Fruit fly (Drosophila melanogaster) S2 (cell line): ENCODE results near the gene CG31465.

Source experiments
- CG8478 ChIP-seq: fragments of >200 bp; optimal IDR thresholded peaks from 2 replicates; lab custom pipeline; 2018
- CTCF ChIP-seq, 2 experiments: fragments of >200 bp; optimal IDR thresholded peaks; 2 replicates each; lab custom pipeline; 2018

CG31465 gene

DNA sequence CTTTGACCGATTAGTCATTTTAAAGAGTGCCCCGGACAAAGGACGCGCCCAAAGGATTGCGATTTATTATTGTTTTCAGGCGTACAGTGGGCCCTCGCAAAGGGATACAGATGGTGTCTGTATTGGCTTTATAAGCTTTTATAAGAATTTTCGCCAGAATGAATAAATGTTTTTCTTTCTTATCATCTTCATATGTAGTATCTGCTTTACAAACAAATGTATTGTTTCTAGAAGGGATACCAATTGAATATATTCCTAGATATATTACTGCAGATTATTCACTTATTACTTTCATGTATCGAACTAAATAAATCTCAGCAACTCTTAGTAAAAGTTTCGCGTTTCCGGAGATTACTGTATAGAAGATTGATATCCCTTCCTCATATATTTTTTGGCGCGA lies 23.1 kb upstream of the CG31465 start:
- no peak for TF ChIP-seq CTCF (optimal IDR thresholded peaks at IDR 0.05; lab: Kevin White, UChicago)
- TF ChIP-seq CG8478 (lab: Kevin White, UChicago) = no peak

dm6 chr3R:21858290-21858875 lies 22.2 kb upstream of the CG31465 start:
- TF ChIP-seq CTCF (optimal IDR thresholded peaks at IDR 0.05; lab: Kevin White, UChicago) = no peak
- no peak for TF ChIP-seq CG8478 (lab: Kevin White, UChicago)

DNA sequence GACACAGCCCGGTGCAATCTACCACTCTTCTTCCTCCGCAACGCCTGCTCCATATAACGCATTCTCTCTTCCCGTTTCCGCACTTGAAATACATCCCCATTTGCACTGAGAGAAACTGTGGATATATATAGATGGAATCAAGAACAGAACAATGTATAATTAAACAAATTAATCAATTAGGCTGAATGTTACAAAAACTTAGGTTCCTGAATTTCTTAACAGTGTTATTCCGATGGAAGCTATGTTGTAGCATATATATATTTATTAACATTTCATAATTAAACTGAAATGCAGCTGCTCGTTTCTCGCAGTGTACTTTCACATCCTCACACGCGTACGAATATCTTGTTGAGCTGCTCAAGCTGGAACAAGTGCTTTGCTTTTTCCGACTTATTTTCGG lies 21.1 kb upstream of the CG31465 start:
- no peak for TF ChIP-seq CTCF (optimal IDR thresholded peaks at IDR 0.05; lab: Kevin White, UChicago)
- no peak for TF ChIP-seq CG8478 (lab: Kevin White, UChicago)

- no peak for TF ChIP-seq CTCF (optimal IDR thresholded peaks at IDR 0.05; lab: Kevin White, UChicago)
- TF ChIP-seq CG8478 (lab: Kevin White, UChicago) = no peak
Measured at dm6 chr3R:21862137-21862850, 18.3 kb upstream of the CG31465 start.

- TF ChIP-seq CG8478 (lab: Kevin White, UChicago) = no peak
- no peak for TF ChIP-seq CTCF (optimal IDR thresholded peaks at IDR 0.05; lab: Kevin White, UChicago)
Measured at dm6 chr3R:21862868-21863267, 17.7 kb upstream of the CG31465 start.

DNA sequence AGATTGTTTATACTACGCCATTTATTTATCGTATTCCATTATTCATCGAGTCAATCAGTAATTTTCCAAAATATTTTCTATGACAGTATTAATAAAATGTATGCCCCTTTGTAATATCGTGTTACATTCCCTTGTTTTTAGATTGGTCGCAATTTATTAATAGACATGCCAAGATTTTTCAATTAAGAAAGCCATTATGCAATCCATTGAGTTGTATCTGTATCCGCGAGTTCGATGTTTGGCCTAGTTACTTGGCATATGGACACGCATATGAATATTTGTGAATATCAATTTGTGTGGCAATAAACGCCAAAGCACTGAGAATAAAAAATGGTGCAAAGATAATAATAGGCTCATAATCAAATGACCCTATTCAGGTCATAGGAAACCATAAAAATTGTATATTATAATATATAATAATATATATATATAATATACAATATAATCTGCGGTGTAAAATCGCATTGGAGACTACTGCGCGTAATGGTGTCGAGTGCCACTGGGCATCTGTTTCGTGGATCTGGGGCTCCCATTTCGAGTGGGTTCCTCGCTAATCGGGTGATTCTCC lies 16.7 kb upstream of the CG31465 start:
- TF ChIP-seq CTCF (optimal IDR thresholded peaks at IDR 0.05; lab: Kevin White, UChicago) = no peak
- TF ChIP-seq CG8478 (lab: Kevin White, UChicago) = no peak

dm6 chr3R:21864484-21864883 lies 16.1 kb upstream of the CG31465 start:
- TF ChIP-seq CG8478 (lab: Kevin White, UChicago) (no peak), CTCF (optimal IDR thresholded peaks at IDR 0.05; lab: Kevin White, UChicago) (no peak)

- TF ChIP-seq CTCF (optimal IDR thresholded peaks at IDR 0.05; lab: Kevin White, UChicago) (no peak), CG8478 (lab: Kevin White, UChicago) (no peak)
Measured at dm6 chr3R:21864992-21865391, 15.6 kb upstream of the CG31465 start, which contains the start of gene lsn. TSS of gene lsn (plus strand) at chr3R:21865168.

DNA sequence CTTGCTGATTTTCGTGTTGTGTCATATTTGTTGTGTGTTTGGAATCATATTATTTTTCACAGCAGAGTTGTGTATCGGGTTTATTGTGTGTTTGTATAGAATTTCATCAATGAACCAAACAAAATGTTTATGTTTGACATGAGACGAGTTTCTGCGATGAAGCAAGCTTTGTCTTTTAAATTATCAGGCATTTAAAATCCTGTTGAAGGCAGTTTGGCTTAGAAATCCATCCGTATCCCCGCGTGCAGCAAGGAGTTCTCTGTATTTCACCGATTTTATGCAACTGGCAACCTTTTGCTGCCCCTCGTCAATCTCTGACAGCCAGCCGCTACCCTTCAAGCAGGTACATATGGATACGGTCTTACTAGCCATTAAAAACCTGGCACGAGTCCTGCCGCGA lies 12.8 kb upstream of the CG31465 start, which contains the start of the genes CG6569 and Cby:
TSS of gene CG6569 (minus strand) at position 101 of the 400 bp plus-strand sequence.
TSS of gene Cby (plus strand) at position 185 of the 400 bp plus-strand sequence.
- TF ChIP-seq CTCF (optimal IDR thresholded peaks at IDR 0.05; lab: Kevin White, UChicago) (no peak), CG8478 (lab: Kevin White, UChicago) (no peak)

DNA sequence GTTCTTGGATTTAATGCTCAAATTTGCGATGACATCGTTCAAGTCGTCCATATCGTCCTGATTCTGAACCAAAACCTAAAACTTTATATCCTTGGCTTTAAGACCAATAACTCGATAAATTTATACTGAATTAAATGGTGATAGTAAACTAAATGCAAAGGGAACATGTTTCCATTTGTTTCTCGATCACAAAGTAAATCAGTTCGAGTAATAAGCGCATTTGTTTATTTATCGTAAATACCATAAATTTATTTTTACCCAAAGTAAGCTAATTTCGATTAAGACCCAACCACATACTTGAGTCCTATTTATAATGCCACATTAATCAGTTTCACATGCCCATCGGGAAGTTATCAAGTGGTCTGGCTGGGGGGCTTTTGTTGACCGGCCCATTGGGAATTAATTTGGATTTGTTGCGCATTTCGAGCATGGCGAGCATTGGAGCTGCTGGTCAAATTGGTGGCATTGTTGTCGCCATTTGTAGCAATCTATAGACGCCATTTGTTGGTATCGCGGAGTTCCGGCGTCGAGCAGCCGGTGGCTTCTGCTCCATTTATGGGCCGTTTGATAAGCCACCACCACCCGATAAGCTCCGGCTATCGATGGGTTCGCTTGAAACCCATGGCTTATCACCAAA lies 11.0 kb upstream of the CG31465 start, which contains the start of gene CG31174:
TSS of gene CG31174 (minus strand) at position 51 of the 637 bp plus-strand sequence.
- TF ChIP-seq CG8478 (lab: Kevin White, UChicago) (no peak), CTCF (optimal IDR thresholded peaks at IDR 0.05; lab: Kevin White, UChicago) (no peak)

- TF ChIP-seq CG8478 (lab: Kevin White, UChicago) = no peak
- TF ChIP-seq CTCF (optimal IDR thresholded peaks at IDR 0.05; lab: Kevin White, UChicago) = no peak
Measured at dm6 chr3R:21870158-21870971, 10.2 kb upstream of the CG31465 start, which contains the start of gene CG31431. TSS of gene CG31431 (plus strand) at chr3R:21870681.

DNA sequence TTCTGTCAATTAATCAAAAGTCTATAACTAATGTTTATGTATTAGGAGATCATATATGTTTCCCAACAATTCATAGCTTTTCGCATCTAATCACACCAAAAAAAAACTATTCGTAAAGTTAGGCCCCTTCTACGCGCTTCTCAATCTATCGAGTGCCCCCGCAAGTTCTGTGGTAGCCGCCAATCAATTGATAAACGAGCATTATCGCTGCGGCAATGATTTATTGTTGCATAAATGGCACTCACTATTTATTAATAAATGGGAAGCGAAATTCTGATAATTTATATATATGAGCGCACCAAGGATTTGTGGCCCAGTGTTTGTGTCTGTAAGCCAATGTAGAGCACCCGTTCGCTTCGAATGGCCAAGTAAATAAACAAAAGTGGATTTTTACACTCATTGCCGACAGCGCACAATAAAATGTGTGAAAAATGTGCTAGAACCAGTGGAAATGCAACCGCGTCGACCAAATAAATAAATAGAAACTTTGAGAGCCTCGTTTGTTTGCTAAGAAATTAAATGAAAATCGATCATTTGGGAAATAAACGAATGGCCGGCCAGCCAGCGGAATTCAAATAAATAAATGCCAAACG lies 9.2 kb upstream of the CG31465 start:
- TF ChIP-seq CG8478 (lab: Kevin White, UChicago) (no peak), CTCF (optimal IDR thresholded peaks at IDR 0.05; lab: Kevin White, UChicago) (no peak)

dm6 chr3R:21873439-21873838 lies 7.2 kb upstream of the CG31465 start, which contains the start of gene CG31178:
TSS of gene CG31178 (plus strand) at chr3R:21873739.
- TF ChIP-seq CG8478 (lab: Kevin White, UChicago) (no peak), CTCF (optimal IDR thresholded peaks at IDR 0.05; lab: Kevin White, UChicago) (no peak)
